Fruit fly (Drosophila melanogaster) whole organism, embryonic: ENCODE results near the gene CG31021.

Experiments
- Blimp-1 ChIP-seq: fragments of 200-800 bp; sonication (Bioruptor generic); optimal IDR thresholded peaks from 3 replicates; lab custom pipeline; 2018; ENCODE audit warnings: missing biosample characterization, missing genetic modification characterization, mild to moderate bottlenecking, moderate library complexity, missing genetic modification reagents
- Bteb2 ChIP-seq: fragments of 200-800 bp; sonication (Bioruptor generic); optimal IDR thresholded peaks from 2 replicates; lab custom pipeline; 2016; ENCODE audit warnings: missing biosample characterization, missing genetic modification characterization
- CG10321 ChIP-seq: fragments of 200-800 bp; sonication (Bioruptor generic); IDR thresholded peaks from 2 replicates; pipeline ENCODE4 v1.3.6; 2022; ENCODE audit warnings: missing biosample characterization, missing genetic modification characterization
- CG10366 ChIP-seq: fragments of 200-800 bp; sonication (Bioruptor generic); IDR thresholded peaks from 2 replicates; pipeline ENCODE4 v1.3.6; 2022; ENCODE audit warnings: missing biosample characterization, missing genetic modification characterization
- CG12299 ChIP-seq: fragments of 200-800 bp; sonication (Bioruptor generic); optimal IDR thresholded peaks from 2 replicates; lab custom pipeline; 2018; ENCODE audit warnings: missing biosample characterization, mild to moderate bottlenecking, missing genetic modification characterization
- CG17568 ChIP-seq: fragments of 200-800 bp; sonication (Bioruptor generic); optimal IDR thresholded peaks from 2 replicates; lab custom pipeline; 2018; ENCODE audit warnings: missing biosample characterization, mild to moderate bottlenecking, missing genetic modification characterization, moderate library complexity
- CG18011 ChIP-seq: fragments of 200-800 bp; sonication (Bioruptor generic); optimal IDR thresholded peaks from 2 replicates; lab custom pipeline; 2017; ENCODE audit warnings: missing biosample characterization, missing genetic modification characterization, mild to moderate bottlenecking, moderate library complexity, missing genotype
- CG18619 ChIP-seq: fragments of 200-800 bp; sonication (Bioruptor generic); optimal IDR thresholded peaks from 3 replicates; lab custom pipeline; 2017; ENCODE audit warnings: missing biosample characterization, mild to moderate bottlenecking, missing genetic modification characterization
- CG2678 ChIP-seq: fragments of 200-800 bp; sonication (Bioruptor generic); optimal IDR thresholded peaks from 3 replicates; lab custom pipeline; 2019; ENCODE audit warnings: missing biosample characterization, mild to moderate bottlenecking, missing genetic modification characterization, moderate library complexity
- CG30020 ChIP-seq: fragments of 200-800 bp; optimal IDR thresholded peaks from 2 replicates; lab custom pipeline; 2019; ENCODE audit warnings: missing biosample characterization, mild to moderate bottlenecking, missing genetic modification characterization, moderate library complexity
- CG33557 ChIP-seq: fragments of 200-800 bp; sonication (Bioruptor generic); optimal IDR thresholded peaks from 2 replicates; lab custom pipeline; 2019; ENCODE audit warnings: missing biosample characterization, mild to moderate bottlenecking, missing genetic modification characterization, moderate library complexity
- CG34376 ChIP-seq: fragments of 200-800 bp; sonication (Bioruptor generic); optimal IDR thresholded peaks from 2 replicates; lab custom pipeline; 2018; ENCODE audit warnings: missing biosample characterization, mild to moderate bottlenecking, missing genetic modification characterization
- CG34422 ChIP-seq: fragments of 200-800 bp; sonication (Bioruptor generic); IDR thresholded peaks from 3 replicates; pipeline ENCODE4 v1.3.6; 2022; ENCODE audit warnings: missing biosample characterization, missing genetic modification characterization
- CG4360 ChIP-seq: fragments of 200-800 bp; sonication (Bioruptor generic); IDR thresholded peaks from 2 replicates; pipeline ENCODE4 v1.3.6; 2022; ENCODE audit warnings: missing biosample characterization, missing genetic modification characterization
- CG4617 ChIP-seq: fragments of 200-800 bp; sonication (Bioruptor generic); optimal IDR thresholded peaks from 3 replicates; lab custom pipeline; 2016; ENCODE audit warnings: missing biosample characterization, missing genetic modification characterization, borderline replicate concordance
- CG6272 ChIP-seq: fragments of 200-800 bp; sonication (Bioruptor generic); IDR thresholded peaks from 2 replicates; pipeline ENCODE4 v1.3.6; 2022; ENCODE audit warnings: missing biosample characterization, missing genetic modification characterization
- CG6689 ChIP-seq: fragments of 200-800 bp; sonication (Bioruptor generic); IDR thresholded peaks from 2 replicates; pipeline ENCODE4 v1.3.6; 2022; ENCODE audit warnings: missing biosample characterization, missing genetic modification characterization
- CG6854 ChIP-seq: fragments of 200-800 bp; sonication (Bioruptor generic); optimal IDR thresholded peaks from 3 replicates; lab custom pipeline; 2017; ENCODE audit warnings: missing biosample characterization, mild to moderate bottlenecking, missing genetic modification characterization
- CG7271 ChIP-seq: fragments of 200-800 bp; sonication (Bioruptor generic); optimal IDR thresholded peaks from 2 replicates; lab custom pipeline; 2018; ENCODE audit warnings: missing biosample characterization, mild to moderate bottlenecking, missing genetic modification characterization, moderate library complexity
- CG8290 ChIP-seq, 3 experiments: fragments of 200-800 bp; sonication (Bioruptor generic); optimal IDR thresholded peaks; 2 replicates each; lab custom pipeline; 2016 to 2019; ENCODE audit warnings: missing biosample characterization in 3 of 3, missing genetic modification characterization in 3 of 3, mild to moderate bottlenecking in 2 of 3, moderate library complexity in 1 of 3
- CG8924 ChIP-seq: fragments of 200-800 bp; optimal IDR thresholded peaks from 3 replicates; lab custom pipeline; 2019; ENCODE audit warnings: missing biosample characterization, mild to moderate bottlenecking, missing genetic modification characterization, moderate library complexity
- Chrac-16 ChIP-seq: fragments of 200-800 bp; sonication (Bioruptor generic); optimal IDR thresholded peaks from 3 replicates; lab custom pipeline; 2016; ENCODE audit warnings: missing biosample characterization, missing genetic modification characterization
- Dip2 ChIP-seq: fragments of 200-800 bp; sonication (Bioruptor generic); IDR thresholded peaks from 2 replicates; pipeline ENCODE4 v1.3.6; 2022; ENCODE audit warnings: missing biosample characterization, missing genetic modification characterization
- Fer2 ChIP-seq: fragments of 200-800 bp; sonication (Bioruptor generic); optimal IDR thresholded peaks from 2 replicates; lab custom pipeline; 2018; ENCODE audit warnings: missing biosample characterization, mild to moderate bottlenecking, missing genetic modification characterization, moderate library complexity
- Hr39 ChIP-seq: fragments of >200 bp; optimal IDR thresholded peaks from 2 replicates; lab custom pipeline; 2017
- Hr78 ChIP-seq, 2 experiments: fragments of 200-800 bp in 1 of 2; fragments of >200 bp in 1 of 2; sonication (Bioruptor generic) in 1 of 2; optimal IDR thresholded peaks; 2 replicates each; lab custom pipeline; 2017 to 2019; ENCODE audit warnings: missing biosample characterization in 2 of 2, missing genetic modification characterization in 2 of 2, mild to moderate bottlenecking in 1 of 2, moderate library complexity in 1 of 2
- Lhr ChIP-seq: fragments of 200-800 bp; sonication (Bioruptor generic); optimal IDR thresholded peaks from 3 replicates; lab custom pipeline; 2017; ENCODE audit warnings: mild to moderate bottlenecking, missing biosample characterization, missing genetic modification reagents, missing genetic modification characterization
- MESR4 ChIP-seq: fragments of 200-800 bp; sonication (Bioruptor generic); optimal IDR thresholded peaks from 2 replicates; lab custom pipeline; 2018; ENCODE audit warnings: missing biosample characterization, mild to moderate bottlenecking, missing genetic modification characterization, moderate library complexity
- NK7.1 ChIP-seq: fragments of 200-800 bp; sonication (Bioruptor generic); optimal IDR thresholded peaks from 3 replicates; lab custom pipeline; 2016; ENCODE audit warnings: missing biosample characterization, missing genetic modification characterization
- Pdp1 ChIP-seq, 2 experiments: fragments of 200-800 bp; sonication (Bioruptor generic); optimal IDR thresholded peaks; 3 replicates each; lab custom pipeline; 2016; ENCODE audit warnings: missing biosample characterization in 2 of 2, missing genetic modification characterization in 2 of 2, mild to moderate bottlenecking in 1 of 2, moderate library complexity in 1 of 2
- Trl ChIP-seq, 3 experiments: fragments of >200 bp in 2 of 3; fragments of 200-800 bp in 1 of 3; sonication (Bioruptor generic) in 1 of 3; optimal IDR thresholded peaks; 2 replicates in 1 of 3; 3 replicates in 2 of 3; lab custom pipeline; 2016 to 2017; ENCODE audit warnings: missing biosample characterization in 1 of 3, missing genetic modification characterization in 1 of 3
- abd-A ChIP-seq: fragments of 200-800 bp; sonication (Bioruptor generic); optimal IDR thresholded peaks from 3 replicates; lab custom pipeline; 2019; ENCODE audit warnings: missing biosample characterization, mild to moderate bottlenecking, missing genetic modification characterization, moderate library complexity
- bowl ChIP-seq: fragments of 200-800 bp; sonication (Bioruptor generic); IDR thresholded peaks from 2 replicates; pipeline ENCODE4 v1.3.6; 2022; ENCODE audit warnings: missing biosample characterization, missing genetic modification characterization
- br ChIP-seq: fragments of >200 bp; optimal IDR thresholded peaks from 2 replicates; lab custom pipeline; 2017
- crol ChIP-seq: fragments of 200-800 bp; sonication (Bioruptor generic); IDR thresholded peaks from 2 replicates; pipeline ENCODE4 v1.3.6; 2022; ENCODE audit warnings: missing biosample characterization, missing genetic modification characterization
- eve ChIP-seq, 2 experiments: fragments of >200 bp; optimal IDR thresholded peaks; 2 replicates each; lab custom pipeline; 2017; ENCODE audit warnings: missing biosample characterization in 2 of 2, missing genetic modification characterization in 2 of 2
- ftz-f1 ChIP-seq: fragments of 200-800 bp; sonication (Bioruptor generic); optimal IDR thresholded peaks from 2 replicates; lab custom pipeline; 2016; ENCODE audit warnings: missing biosample characterization, missing genetic modification characterization
- grn ChIP-seq: fragments of 200-800 bp; sonication (Bioruptor generic); optimal IDR thresholded peaks from 3 replicates; lab custom pipeline; 2017; ENCODE audit warnings: missing biosample characterization, missing genetic modification characterization
- hkb ChIP-seq, 2 experiments: fragments of 200-800 bp in 1 of 2; fragments of >200 bp in 1 of 2; sonication (Bioruptor generic) in 1 of 2; IDR thresholded peaks in 1 of 2; optimal IDR thresholded peaks in 1 of 2; 2 replicates each; pipeline versions ENCODE4 v1.3.6 to Lab custom; 2017 to 2022; ENCODE audit warnings: missing biosample characterization in 1 of 2, missing genetic modification characterization in 1 of 2
- kah ChIP-seq: fragments of 200-800 bp; sonication (Bioruptor generic); optimal IDR thresholded peaks from 2 replicates; lab custom pipeline; 2018; ENCODE audit warnings: missing biosample characterization, mild to moderate bottlenecking, missing genetic modification characterization
- ken ChIP-seq: fragments of 200-800 bp; sonication (Bioruptor generic); IDR thresholded peaks from 3 replicates; pipeline ENCODE4 v1.3.6; 2022; ENCODE audit warnings: missing biosample characterization, missing genetic modification characterization
- nau ChIP-seq: fragments of 200-800 bp; sonication (Bioruptor generic); optimal IDR thresholded peaks from 3 replicates; lab custom pipeline; 2017; ENCODE audit warnings: missing biosample characterization, mild to moderate bottlenecking, missing genetic modification characterization, missing genetic modification reagents
- onecut ChIP-seq: fragments of 200-800 bp; sonication (Bioruptor generic); IDR thresholded peaks from 2 replicates; pipeline ENCODE4 v1.3.6; 2022; ENCODE audit warnings: missing biosample characterization, missing genetic modification characterization
- slbo ChIP-seq: fragments of 200-800 bp; sonication (Bioruptor generic); IDR thresholded peaks from 2 replicates; pipeline ENCODE4 v1.3.6; 2022; ENCODE audit warnings: missing biosample characterization, missing genetic modification characterization
- sqz ChIP-seq: fragments of 200-800 bp; sonication (Bioruptor generic); optimal IDR thresholded peaks from 3 replicates; lab custom pipeline; 2018; ENCODE audit warnings: missing biosample characterization, mild to moderate bottlenecking, missing genetic modification characterization
- unc-4 ChIP-seq: fragments of 200-800 bp; sonication (Bioruptor generic); IDR thresholded peaks from 2 replicates; pipeline ENCODE4 v1.3.6; 2022; ENCODE audit warnings: missing biosample characterization, missing genetic modification characterization; ENCODE audit not compliant: partially characterized antibody
- vvl ChIP-seq: fragments of 200-800 bp; sonication (Bioruptor generic); IDR thresholded peaks from 2 replicates; pipeline ENCODE4 v1.3.6; 2022; ENCODE audit warnings: missing biosample characterization, missing genetic modification characterization
- wor ChIP-seq: fragments of 200-800 bp; sonication (Bioruptor generic); IDR thresholded peaks from 2 replicates; pipeline ENCODE4 v1.3.6; 2022; ENCODE audit warnings: missing biosample characterization, missing genetic modification characterization

Gene CG31021

dm6 chr3R:30563260-30564080 is 38.5 kb upstream of the CG31021 start (continued):
- TF ChIP-seq nau (GFP tag; lab: Kevin White, UChicago) = peak; percentile 2
- TF ChIP-seq CG17568 (GFP tag; lab: Kevin White, UChicago) = peak; percentile 39
- no peak for TF ChIP-seq NK7.1 (GFP tag; lab: Kevin White, UChicago)
- no peak for TF ChIP-seq Blimp-1 (GFP tag; lab: Kevin White, UChicago)
- no peak for TF ChIP-seq kah
- TF ChIP-seq onecut (GFP tag; lab: Robert Waterston, UW) = peak; percentile 89
- no peak for TF ChIP-seq hkb (optimal IDR thresholded peaks at IDR 0.05; lab: Kevin White, UChicago)
- TF ChIP-seq hkb (GFP tag; IDR thresholded peaks at IDR 0.05; lab: Robert Waterston, UW) = 0 out of 2 replicates have a peak, but pooled peaks have one; percentile 31
- 0 out of 2 replicates have a peak, but pooled peaks have one; percentile 11 for TF ChIP-seq unc-4 (GFP tag; lab: Robert Waterston, UW)
- TF ChIP-seq Chrac-16 = no peak
- TF ChIP-seq Lhr (GFP tag; lab: Kevin White, UChicago) = no peak
- no peak for TF ChIP-seq CG8290 (GFP tag; optimal IDR thresholded peaks at IDR 0.05; lab: Kevin White, UChicago)
- no peak for TF ChIP-seq CG8290 (tag; optimal IDR thresholded peaks at IDR 0.05; lab: Kevin White, UChicago)
- no peak for TF ChIP-seq CG6689 (GFP tag; lab: Robert Waterston, UW)
- TF ChIP-seq CG12299 = peak; percentile 76
- TF ChIP-seq CG10321 = no peak
- no peak for TF ChIP-seq CG18619
- TF ChIP-seq grn = peak; percentile 58
- TF ChIP-seq Trl (optimal IDR thresholded peaks at IDR 0.05; lab: Kevin White, UChicago) = peak; percentile 95 to 96
- no peak for TF ChIP-seq Trl (GFP tag; optimal IDR thresholded peaks at IDR 0.05; lab: Kevin White, UChicago)
- TF ChIP-seq Pdp1 (GFP tag; optimal IDR thresholded peaks at IDR 0.05; lab: Kevin White, UChicago) = peak in 1 of 2 experiments; percentile 93
- TF ChIP-seq slbo (GFP tag; lab: Robert Waterston, UW) = no peak
- no peak for TF ChIP-seq bowl
- no peak for TF ChIP-seq CG30020
- no peak for TF ChIP-seq Dip2 (GFP tag; lab: Robert Waterston, UW)
- TF ChIP-seq br (lab: Kevin White, UChicago) = no peak
- TF ChIP-seq CG6272 (GFP tag; lab: Robert Waterston, UW) = no peak
- TF ChIP-seq CG4360 = peak; percentile 95
- TF ChIP-seq CG10366 (GFP tag; lab: Robert Waterston, UW) = no peak
- TF ChIP-seq vvl = peak; percentile 24; the same call in 1 of the 2 replicates
- no peak for TF ChIP-seq CG33557 (GFP tag; lab: Kevin White, UChicago)
- TF ChIP-seq CG7271 (tag; lab: Kevin White, UChicago) = no peak
- TF ChIP-seq abd-A (tag; lab: Kevin White, UChicago) = peak; percentile 45
- TF ChIP-seq CG18011 (GFP tag; lab: Kevin White, UChicago) = no peak
- no peak for TF ChIP-seq Bteb2 (GFP tag; lab: Kevin White, UChicago)
- TF ChIP-seq ken (GFP tag; lab: Robert Waterston, UW) = no peak
- TF ChIP-seq Hr39 = no peak
- TF ChIP-seq CG2678 (tag; lab: Kevin White, UChicago) = no peak
- no peak for TF ChIP-seq wor
- peak; percentile 65; the same call in 1 of the 3 replicates for TF ChIP-seq CG34422 (GFP tag; lab: Robert Waterston, UW)
- peak; percentile 35 for TF ChIP-seq CG34376 (GFP tag; lab: Kevin White, UChicago)
- TF ChIP-seq MESR4 (GFP tag; lab: Kevin White, UChicago) = peak; percentile 87
- peak; percentile 85 for TF ChIP-seq sqz (GFP tag; lab: Kevin White, UChicago)
- no peak for TF ChIP-seq Fer2 (tag; lab: Kevin White, UChicago)
- peak; percentile 60; the same call in 1 of the 2 replicates for TF ChIP-seq crol
- peak; percentile 82 for TF ChIP-seq CG8924 (tag; lab: Kevin White, UChicago)
- TF ChIP-seq Hr78 (GFP tag; optimal IDR thresholded peaks at IDR 0.05; lab: Kevin White, UChicago) = no peak
- TF ChIP-seq eve (GFP tag; optimal IDR thresholded peaks at IDR 0.05; lab: Kevin White, UChicago) = peak in 1 of 2 experiments; percentile 71
- TF ChIP-seq CG6854 (GFP tag; lab: Kevin White, UChicago) = no peak
- TF ChIP-seq ftz-f1 (GFP tag; lab: Kevin White, UChicago) = peak; percentile 35
- peak; percentile 61 for TF ChIP-seq CG4617 (GFP tag; lab: Kevin White, UChicago)
